Fruit fly (Drosophila melanogaster) S2 (cell line): Measurements from ENCODE around the gene Cp7Fc.

Experiments used
- CG8478 ChIP-seq: fragments of >200 bp; optimal IDR thresholded peaks from 2 replicates; lab custom pipeline; 2018
- CTCF ChIP-seq, 2 experiments: fragments of >200 bp; optimal IDR thresholded peaks; 2 replicates each; lab custom pipeline; 2018

- TF ChIP-seq CTCF (optimal IDR thresholded peaks at IDR 0.05; lab: Kevin White, UChicago) (peak; percentile 11 to 23), CG8478 (lab: Kevin White, UChicago) (no peak)
These were observed 28.7 kb upstream of the Cp7Fc start for dm6 chrX:8448171-8448570.
